Fruit fly (Drosophila melanogaster) whole organism, adult: ENCODE results near the gene Doc2.

ENCODE experiments used
- CG11617 ChIP-seq: fragments of 200-800 bp; sonication (Bioruptor generic); optimal IDR thresholded peaks from 2 replicates; lab custom pipeline; 2017; ENCODE audit warnings: mild to moderate bottlenecking, missing biosample characterization, missing genetic modification reagents, missing genetic modification characterization
- CG12768 ChIP-seq: fragments of 200-800 bp; sonication (Bioruptor generic); optimal IDR thresholded peaks from 2 replicates; lab custom pipeline; 2017; ENCODE audit warnings: missing biosample characterization, missing genetic modification characterization, mild to moderate bottlenecking, moderate library complexity, missing genetic modification reagents
- CG14711 ChIP-seq: fragments of 200-800 bp; sonication (Bioruptor generic); optimal IDR thresholded peaks from 2 replicates; lab custom pipeline; 2018; ENCODE audit warnings: missing biosample characterization, mild to moderate bottlenecking, missing genetic modification characterization, moderate library complexity
- CG1620 ChIP-seq: fragments of 200-800 bp; sonication (Bioruptor generic); optimal IDR thresholded peaks from 2 replicates; lab custom pipeline; 2016; ENCODE audit warnings: missing biosample characterization, missing genetic modification characterization
- CG33017 ChIP-seq: fragments of 200-800 bp; sonication (Bioruptor generic); optimal IDR thresholded peaks from 2 replicates; lab custom pipeline; 2018; ENCODE audit warnings: missing biosample characterization, mild to moderate bottlenecking, missing genetic modification characterization, moderate library complexity
- CG5204 ChIP-seq: fragments of 200-800 bp; sonication (Bioruptor generic); optimal IDR thresholded peaks from 2 replicates; lab custom pipeline; 2016; ENCODE audit warnings: missing biosample characterization, missing genetic modification characterization
- CG7045 ChIP-seq: fragments of 200-800 bp; sonication (Bioruptor generic); optimal IDR thresholded peaks from 2 replicates; lab custom pipeline; 2017; ENCODE audit warnings: missing biosample characterization, mild to moderate bottlenecking, missing genetic modification characterization
- CG7101 ChIP-seq: fragments of 200-800 bp; sonication (Bioruptor generic); optimal IDR thresholded peaks from 2 replicates; lab custom pipeline; 2018; ENCODE audit warnings: missing biosample characterization, mild to moderate bottlenecking, missing genetic modification characterization, moderate library complexity
- Clk ChIP-seq: fragments of 200-800 bp; sonication (Bioruptor generic); optimal IDR thresholded peaks from 2 replicates; lab custom pipeline; 2017; ENCODE audit warnings: missing biosample characterization, missing genetic modification characterization
- Crg-1 ChIP-seq: fragments of 200-800 bp; sonication (Bioruptor generic); optimal IDR thresholded peaks from 2 replicates; lab custom pipeline; 2016; ENCODE audit warnings: missing biosample characterization, missing genetic modification characterization
- Hr96 ChIP-seq: fragments of 200-800 bp; sonication (Bioruptor generic); optimal IDR thresholded peaks from 2 replicates; lab custom pipeline; 2016; ENCODE audit warnings: missing biosample characterization, missing genetic modification characterization
- Mnt ChIP-seq: fragments of 200-800 bp; sonication (Bioruptor generic); optimal IDR thresholded peaks from 2 replicates; lab custom pipeline; 2016; ENCODE audit warnings: missing biosample characterization, mild to moderate bottlenecking, missing genetic modification characterization
- bab1 ChIP-seq: fragments of 200-800 bp; sonication (Bioruptor generic); optimal IDR thresholded peaks from 3 replicates; lab custom pipeline; 2019; ENCODE audit warnings: missing biosample characterization, mild to moderate bottlenecking, missing genetic modification characterization, moderate library complexity
- cic ChIP-seq: fragments of 200-800 bp; sonication (Bioruptor generic); optimal IDR thresholded peaks from 2 replicates; lab custom pipeline; 2017; ENCODE audit warnings: missing biosample characterization, mild to moderate bottlenecking, missing genetic modification characterization, moderate library complexity
- cnc ChIP-seq, 2 experiments: fragments of >200 bp; optimal IDR thresholded peaks; 2 replicates each; lab custom pipeline; 2017
- kay ChIP-seq: fragments of 200-800 bp; sonication (Bioruptor generic); peaks from one replicate; lab custom pipeline; 2016; ENCODE audit warnings: missing biosample characterization, missing genetic modification characterization, borderline replicate concordance
- ovo ChIP-seq: fragments of 200-800 bp; sonication (Bioruptor generic); optimal IDR thresholded peaks from 2 replicates; lab custom pipeline; 2016; ENCODE audit warnings: missing biosample characterization, missing genetic modification characterization
- pad ChIP-seq: fragments of 200-800 bp; sonication (Bioruptor generic); optimal IDR thresholded peaks from 3 replicates; lab custom pipeline; 2017; ENCODE audit warnings: missing biosample characterization, missing genetic modification characterization, mild to moderate bottlenecking, moderate library complexity, missing genetic modification reagents
- tj ChIP-seq: fragments of 200-800 bp; sonication (Bioruptor generic); optimal IDR thresholded peaks from 3 replicates; lab custom pipeline; 2017; ENCODE audit warnings: missing biosample characterization, mild to moderate bottlenecking, missing genetic modification characterization, moderate library complexity
- toe ChIP-seq: fragments of 200-800 bp; sonication (Bioruptor generic); optimal IDR thresholded peaks from 2 replicates; lab custom pipeline; 2016; ENCODE audit warnings: missing biosample characterization, missing genetic modification characterization

The Doc2 gene

DNA sequence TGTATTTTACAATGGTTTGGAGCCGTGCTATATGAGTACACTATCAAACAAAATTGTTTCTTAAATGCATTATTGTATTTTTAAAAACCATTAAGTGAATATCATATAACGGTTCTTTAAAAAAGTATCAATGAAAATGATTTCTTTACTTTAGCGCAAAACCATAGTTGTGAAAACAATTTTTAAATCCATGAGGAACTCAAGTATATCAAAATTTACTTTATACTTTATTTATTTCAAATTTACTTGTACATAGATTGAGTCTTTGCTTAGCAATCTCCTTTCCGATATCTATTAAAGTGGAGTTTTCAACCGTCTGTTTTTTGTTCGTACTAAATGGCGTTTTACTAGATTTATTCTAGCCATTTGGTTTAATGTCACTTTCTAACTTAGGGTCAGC lies 28.0 kb upstream of the Doc2 start, which contains the start of gene Argk2:
Gene Argk2 (plus strand): TSS at position 378 of the 400 bp plus-strand sequence.
- TF ChIP-seq CG7045 (no peak), CG5204 (GFP tag; lab: Kevin White, UChicago) (no peak), CG1620 (GFP tag; lab: Kevin White, UChicago) (no peak), Crg-1 (GFP tag; lab: Kevin White, UChicago) (no peak), Hr96 (no peak), toe (GFP tag; lab: Kevin White, UChicago) (no peak), pad (GFP tag; lab: Kevin White, UChicago) (no peak), ovo (no peak), CG12768 (no peak), cnc (optimal IDR thresholded peaks at IDR 0.05; lab: Kevin White, UChicago) (no peak), CG7101 (tag; lab: Kevin White, UChicago) (no peak), Mnt (GFP tag; lab: Kevin White, UChicago) (no peak), tj (no peak), Clk (GFP tag; lab: Kevin White, UChicago) (no peak), CG11617 (GFP tag; lab: Kevin White, UChicago) (no peak), cic (GFP tag; lab: Kevin White, UChicago) (no peak), bab1 (GFP tag; lab: Kevin White, UChicago) (no peak), CG14711 (tag; lab: Kevin White, UChicago) (no peak), kay (GFP tag; lab: Kevin White, UChicago) (no peak), CG33017 (tag; lab: Kevin White, UChicago) (no peak)

DNA sequence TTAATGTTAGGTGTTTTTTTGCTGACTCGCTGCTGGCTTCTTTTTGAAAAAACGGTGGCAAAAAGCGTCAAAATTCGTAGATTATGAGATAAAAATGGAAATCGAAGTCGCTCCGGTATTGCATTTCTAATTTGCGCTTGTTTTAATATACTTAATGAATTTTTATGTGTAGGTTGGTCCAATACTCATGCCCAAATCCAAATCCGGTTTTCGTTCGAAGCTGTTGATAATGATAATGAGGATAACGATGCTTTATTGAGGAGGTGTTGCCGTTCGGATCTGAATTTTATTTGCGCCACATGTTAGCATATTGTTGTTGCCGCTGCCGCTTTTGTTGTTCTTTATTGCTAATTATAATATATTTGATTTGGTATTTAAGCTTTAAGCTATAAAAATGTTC lies 27.2 kb upstream of the Doc2 start:
- TF ChIP-seq ovo (no peak), Crg-1 (GFP tag; lab: Kevin White, UChicago) (no peak), CG7045 (no peak), Mnt (GFP tag; lab: Kevin White, UChicago) (no peak), tj (no peak), bab1 (GFP tag; lab: Kevin White, UChicago) (no peak), CG12768 (no peak), CG14711 (tag; lab: Kevin White, UChicago) (no peak), CG7101 (tag; lab: Kevin White, UChicago) (no peak), cnc (optimal IDR thresholded peaks at IDR 0.05; lab: Kevin White, UChicago) (no peak), pad (GFP tag; lab: Kevin White, UChicago) (no peak), CG11617 (GFP tag; lab: Kevin White, UChicago) (no peak), CG33017 (tag; lab: Kevin White, UChicago) (no peak), Hr96 (no peak), Clk (GFP tag; lab: Kevin White, UChicago) (no peak)

DNA sequence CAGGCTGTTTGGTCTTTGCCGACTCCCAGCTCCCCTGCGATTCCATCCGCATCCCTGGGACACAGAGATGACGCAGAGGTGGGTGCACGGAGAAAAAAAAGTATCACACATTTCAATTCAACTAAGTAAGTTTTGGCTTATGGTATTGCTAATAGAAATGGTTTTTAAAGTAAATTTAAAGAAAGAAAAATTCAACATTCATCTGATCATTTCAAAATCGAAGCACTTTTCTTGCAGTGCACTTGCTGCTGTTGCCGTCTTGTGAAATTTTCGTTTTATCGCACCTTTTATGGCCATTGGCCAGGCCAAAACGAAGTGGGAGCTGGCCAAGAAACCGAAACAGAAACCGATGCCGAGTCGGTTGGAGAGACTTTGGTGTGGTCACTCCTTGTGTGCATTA lies 26.3 kb upstream of the Doc2 start:
- TF ChIP-seq CG11617 (GFP tag; lab: Kevin White, UChicago): no peak
- TF ChIP-seq CG12768: no peak
- TF ChIP-seq CG7101 (tag; lab: Kevin White, UChicago): no peak

DNA sequence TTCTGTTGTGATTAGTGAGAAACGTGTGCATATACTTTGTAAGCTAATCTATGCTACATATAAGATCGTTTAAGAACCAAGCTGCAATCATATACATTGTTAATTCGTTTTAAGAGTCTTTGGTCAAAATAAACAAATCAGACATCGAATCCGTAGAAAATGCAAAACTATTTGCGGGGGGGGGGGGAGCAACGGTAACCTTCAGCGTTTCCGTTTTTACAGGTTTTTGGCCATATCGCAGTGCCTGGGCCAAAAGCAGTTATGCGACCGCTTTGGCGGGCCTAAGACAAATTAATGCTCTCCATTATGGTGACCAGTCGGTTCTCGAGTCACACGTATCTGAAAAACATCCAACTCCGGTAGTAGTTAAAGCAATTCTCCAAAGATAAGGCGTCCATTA lies 25.9 kb upstream of the Doc2 start:
- TF ChIP-seq CG14711 (tag; lab: Kevin White, UChicago): no peak
- TF ChIP-seq CG1620 (GFP tag; lab: Kevin White, UChicago): no peak
- TF ChIP-seq Crg-1 (GFP tag; lab: Kevin White, UChicago): no peak
- TF ChIP-seq Hr96: no peak
- no peak for TF ChIP-seq kay (GFP tag; lab: Kevin White, UChicago)
- TF ChIP-seq CG12768: no peak
- TF ChIP-seq pad (GFP tag; lab: Kevin White, UChicago): no peak
- no peak for TF ChIP-seq CG7045
- no peak for TF ChIP-seq bab1 (GFP tag; lab: Kevin White, UChicago)
- no peak for TF ChIP-seq Mnt (GFP tag; lab: Kevin White, UChicago)
- no peak for TF ChIP-seq Clk (GFP tag; lab: Kevin White, UChicago)
- TF ChIP-seq toe (GFP tag; lab: Kevin White, UChicago): no peak
- no peak for TF ChIP-seq cic (GFP tag; lab: Kevin White, UChicago)
- TF ChIP-seq CG33017 (tag; lab: Kevin White, UChicago): no peak
- TF ChIP-seq CG5204 (GFP tag; lab: Kevin White, UChicago): no peak
- no peak for TF ChIP-seq CG7101 (tag; lab: Kevin White, UChicago)
- no peak for TF ChIP-seq cnc (optimal IDR thresholded peaks at IDR 0.05; lab: Kevin White, UChicago)
- TF ChIP-seq CG11617 (GFP tag; lab: Kevin White, UChicago): no peak

DNA sequence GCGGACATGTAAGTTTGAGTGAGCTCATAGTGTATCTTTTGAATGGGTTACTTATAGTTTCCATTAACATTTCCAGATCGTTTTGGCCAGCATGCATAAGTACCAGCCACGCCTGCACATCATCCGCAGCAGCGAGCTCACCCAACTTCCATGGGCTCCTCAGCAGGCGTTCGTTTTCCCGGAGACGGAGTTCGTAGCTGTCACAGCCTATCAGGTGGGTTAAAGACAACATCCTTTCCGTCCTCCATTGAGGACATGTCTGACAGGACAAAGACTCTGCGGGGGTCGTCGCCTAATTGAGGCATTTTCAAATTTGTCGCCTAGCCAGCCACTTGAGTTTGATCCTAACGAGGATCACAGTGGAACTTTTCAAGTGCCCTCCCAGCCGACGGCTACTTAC lies 24.6 kb upstream of the Doc2 start:
- TF ChIP-seq cic (GFP tag; lab: Kevin White, UChicago) (no peak), Hr96 (no peak), CG1620 (GFP tag; lab: Kevin White, UChicago) (no peak), bab1 (GFP tag; lab: Kevin White, UChicago) (no peak), pad (GFP tag; lab: Kevin White, UChicago) (no peak), Mnt (GFP tag; lab: Kevin White, UChicago) (no peak)

DNA sequence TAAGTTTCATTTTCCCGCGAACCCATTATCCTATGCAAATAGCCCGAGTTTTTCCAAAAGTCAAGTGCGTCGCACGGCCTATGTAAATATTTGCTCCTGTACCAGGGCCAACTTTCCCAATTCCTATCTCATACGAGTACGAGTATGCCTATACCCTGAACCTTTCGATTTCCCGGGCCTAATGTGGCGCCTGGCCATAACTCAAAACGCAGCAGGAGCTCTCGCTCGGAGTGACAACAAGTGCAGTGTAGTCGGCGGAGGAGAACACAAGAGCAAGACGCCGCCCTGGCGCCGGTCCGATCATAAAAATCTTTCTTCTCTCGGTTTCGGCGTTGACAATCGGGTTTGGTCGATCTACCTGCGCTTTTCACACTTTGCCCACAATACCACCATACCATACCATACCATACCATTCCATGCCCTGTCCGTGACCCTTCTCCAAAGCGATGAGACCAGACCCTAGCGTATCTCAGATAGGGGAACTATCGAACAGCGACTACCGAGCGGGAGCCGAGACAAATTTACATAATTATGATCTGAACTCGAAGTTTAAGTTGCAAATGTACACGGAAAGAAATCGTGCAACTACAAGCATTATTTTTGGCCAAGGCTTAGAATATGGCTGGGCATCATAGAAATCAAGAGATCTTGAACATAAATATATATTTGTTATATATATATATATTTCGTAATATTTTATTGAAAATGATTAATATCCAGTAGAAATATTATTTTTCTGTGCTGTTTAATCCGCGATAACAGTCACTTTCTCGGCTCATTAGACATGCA lies 23.3 kb upstream of the Doc2 start:
- TF ChIP-seq CG12768 (no peak), toe (GFP tag; lab: Kevin White, UChicago) (no peak), CG11617 (GFP tag; lab: Kevin White, UChicago) (no peak), Hr96 (no peak), cnc (optimal IDR thresholded peaks at IDR 0.05; lab: Kevin White, UChicago) (no peak), bab1 (GFP tag; lab: Kevin White, UChicago) (no peak), CG5204 (GFP tag; lab: Kevin White, UChicago) (no peak), pad (GFP tag; lab: Kevin White, UChicago) (no peak), tj (no peak), CG33017 (tag; lab: Kevin White, UChicago) (no peak), CG1620 (GFP tag; lab: Kevin White, UChicago) (no peak), Mnt (GFP tag; lab: Kevin White, UChicago) (no peak), CG7045 (no peak), CG7101 (tag; lab: Kevin White, UChicago) (no peak), kay (GFP tag; lab: Kevin White, UChicago) (no peak), Clk (GFP tag; lab: Kevin White, UChicago) (no peak), CG14711 (tag; lab: Kevin White, UChicago) (no peak), cic (GFP tag; lab: Kevin White, UChicago) (no peak)
